Fruit fly (Drosophila melanogaster) whole organism, adult: ENCODE measurements around the gene Cul3.

ENCODE experiments used
- CG1620 ChIP-seq: fragments of 200-800 bp; sonication (Bioruptor generic); optimal IDR thresholded peaks from 2 replicates; lab custom pipeline; 2016; ENCODE audit warnings: missing biosample characterization, missing genetic modification characterization
- kay ChIP-seq: fragments of 200-800 bp; sonication (Bioruptor generic); peaks from one replicate; lab custom pipeline; 2016; ENCODE audit warnings: missing biosample characterization, missing genetic modification characterization, borderline replicate concordance
- ovo ChIP-seq: fragments of 200-800 bp; sonication (Bioruptor generic); optimal IDR thresholded peaks from 2 replicates; lab custom pipeline; 2016; ENCODE audit warnings: missing biosample characterization, missing genetic modification characterization
- pad ChIP-seq: fragments of 200-800 bp; sonication (Bioruptor generic); optimal IDR thresholded peaks from 3 replicates; lab custom pipeline; 2017; ENCODE audit warnings: missing biosample characterization, missing genetic modification characterization, mild to moderate bottlenecking, moderate library complexity, missing genetic modification reagents
- tj ChIP-seq: fragments of 200-800 bp; sonication (Bioruptor generic); optimal IDR thresholded peaks from 3 replicates; lab custom pipeline; 2017; ENCODE audit warnings: missing biosample characterization, mild to moderate bottlenecking, missing genetic modification characterization, moderate library complexity

DNA sequence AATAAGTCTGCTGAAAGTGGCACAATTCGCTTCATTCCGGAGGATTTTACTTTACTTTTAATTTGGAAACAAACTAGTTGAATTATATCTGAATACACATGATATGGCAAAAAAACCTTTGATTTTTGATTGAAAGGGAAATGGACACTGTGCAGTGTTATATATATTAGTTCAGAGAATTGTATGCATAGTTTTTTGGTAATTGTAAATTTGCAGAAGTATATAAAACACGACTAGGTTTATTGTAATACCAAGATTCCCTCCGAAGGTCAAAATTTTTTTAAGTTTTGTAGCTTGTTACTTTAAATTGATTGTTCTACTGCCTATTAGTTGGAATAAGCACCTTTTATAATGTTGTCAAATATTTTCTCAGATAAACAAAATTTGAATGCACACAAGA lies 20.3 kb upstream of the Cul3 start, which contains the start of gene CG15260:
- TF ChIP-seq CG1620 (GFP tag; lab: Kevin White, UChicago) (no peak), tj (GFP tag; lab: Kevin White, UChicago) (no peak), ovo (GFP tag; lab: Kevin White, UChicago) (no peak), pad (no peak), kay (no peak)
